Fruit fly (Drosophila melanogaster) whole organism, embryonic: Measurements from ENCODE around the gene CG31793.
A peak's percentile ranks its signal among the peaks of the same experiment; 100 is the strongest.

ENCODE experiments used
- BEAF-32 ChIP-seq: fragments of 200-800 bp; sonication (Bioruptor generic); optimal IDR thresholded peaks from 3 replicates; lab custom pipeline; 2017; ENCODE audit warnings: missing biosample characterization, missing genetic modification characterization, mild to moderate bottlenecking, moderate library complexity, missing genetic modification reagents
- CG12236 ChIP-seq: fragments of 200-800 bp; sonication (Bioruptor generic); optimal IDR thresholded peaks from 2 replicates; lab custom pipeline; 2016; ENCODE audit warnings: missing biosample characterization, missing genetic modification characterization
- CG12299 ChIP-seq: fragments of 200-800 bp; sonication (Bioruptor generic); optimal IDR thresholded peaks from 2 replicates; lab custom pipeline; 2018; ENCODE audit warnings: missing biosample characterization, mild to moderate bottlenecking, missing genetic modification characterization
- CG13775 ChIP-seq: fragments of 200-800 bp; sonication (Bioruptor generic); optimal IDR thresholded peaks from 3 replicates; lab custom pipeline; 2017; ENCODE audit warnings: missing biosample characterization, mild to moderate bottlenecking, missing genetic modification characterization
- CG15479 ChIP-seq: fragments of 200-800 bp; sonication (Bioruptor generic); optimal IDR thresholded peaks from 3 replicates; lab custom pipeline; 2019; ENCODE audit warnings: missing biosample characterization, mild to moderate bottlenecking, missing genetic modification characterization, moderate library complexity
- CG15514 ChIP-seq: fragments of 200-800 bp; sonication (Bioruptor generic); optimal IDR thresholded peaks from 3 replicates; lab custom pipeline; 2017; ENCODE audit warnings: missing biosample characterization, missing genetic modification characterization, mild to moderate bottlenecking, moderate library complexity, missing genetic modification reagents
- CG18262 ChIP-seq: fragments of 200-800 bp; optimal IDR thresholded peaks from 3 replicates; lab custom pipeline; 2019; ENCODE audit warnings: missing biosample characterization, mild to moderate bottlenecking, missing genetic modification characterization, moderate library complexity
- CG2120 ChIP-seq: fragments of 200-800 bp; sonication (Bioruptor generic); optimal IDR thresholded peaks from 3 replicates; lab custom pipeline; 2016; ENCODE audit warnings: missing biosample characterization, missing genetic modification characterization
- CG32767 ChIP-seq: fragments of 200-800 bp; sonication (Bioruptor generic); IDR thresholded peaks from 2 replicates; pipeline ENCODE4 v1.3.6; 2022; ENCODE audit warnings: missing biosample characterization, missing genetic modification characterization
- CG3407 ChIP-seq: fragments of 200-800 bp; sonication (Bioruptor generic); optimal IDR thresholded peaks from 2 replicates; lab custom pipeline; 2018; ENCODE audit warnings: missing biosample characterization, mild to moderate bottlenecking, missing genetic modification characterization
- CG42726 ChIP-seq: fragments of 200-800 bp; sonication (Bioruptor generic); IDR thresholded peaks from 2 replicates; pipeline ENCODE4 v1.3.6; 2022; ENCODE audit warnings: missing biosample characterization, missing genetic modification characterization; ENCODE audit not compliant: partially characterized antibody
- CG6813 ChIP-seq: fragments of 200-800 bp; sonication (Bioruptor generic); optimal IDR thresholded peaks from 2 replicates; lab custom pipeline; 2017; ENCODE audit warnings: missing biosample characterization, missing genetic modification characterization, mild to moderate bottlenecking, moderate library complexity, missing genetic modification reagents
- CG7357 ChIP-seq: fragments of 200-800 bp; sonication (Bioruptor generic); IDR thresholded peaks from 3 replicates; pipeline ENCODE4 v1.3.6; 2022; ENCODE audit warnings: missing biosample characterization, missing genetic modification characterization
- CG7928 ChIP-seq: fragments of 200-800 bp; sonication (Bioruptor generic); optimal IDR thresholded peaks from 2 replicates; lab custom pipeline; 2017; ENCODE audit warnings: missing biosample characterization, mild to moderate bottlenecking, missing genetic modification characterization
- CG8765 ChIP-seq: fragments of 200-800 bp; sonication (Bioruptor generic); IDR thresholded peaks from 2 replicates; pipeline ENCODE4 v1.3.6; 2022; ENCODE audit warnings: missing biosample characterization, missing genetic modification characterization
- CG9797 ChIP-seq: fragments of 200-800 bp; sonication (Bioruptor generic); optimal IDR thresholded peaks from 3 replicates; lab custom pipeline; 2018; ENCODE audit warnings: missing biosample characterization, mild to moderate bottlenecking, missing genetic modification characterization
- CG9876 ChIP-seq: fragments of 200-800 bp; sonication (Bioruptor generic); optimal IDR thresholded peaks from 2 replicates; lab custom pipeline; 2016; ENCODE audit warnings: missing biosample characterization, missing genetic modification characterization
- CrebB ChIP-seq: fragments of 200-800 bp; sonication (Bioruptor generic); optimal IDR thresholded peaks from 3 replicates; lab custom pipeline; 2018; ENCODE audit warnings: missing biosample characterization, mild to moderate bottlenecking, missing genetic modification characterization
- Doc3 ChIP-seq: fragments of 200-800 bp; sonication (Bioruptor generic); IDR thresholded peaks from 3 replicates; pipeline ENCODE4 v1.3.6; 2022; ENCODE audit warnings: missing biosample characterization, missing genetic modification characterization; ENCODE audit not compliant: partially characterized antibody
- Fer1 ChIP-seq: fragments of 200-800 bp; sonication (Bioruptor generic); optimal IDR thresholded peaks from 2 replicates; lab custom pipeline; 2017; ENCODE audit warnings: missing biosample characterization, mild to moderate bottlenecking, missing genetic modification characterization
- Fer3 ChIP-seq: fragments of 200-800 bp; sonication (Bioruptor generic); optimal IDR thresholded peaks from 2 replicates; lab custom pipeline; 2018; ENCODE audit warnings: missing biosample characterization, mild to moderate bottlenecking, missing genetic modification characterization, moderate library complexity
- GATAe ChIP-seq: fragments of 200-800 bp; sonication (Bioruptor generic); conservative IDR thresholded peaks from 2 replicates; pipeline ENCODE4 v1.3.6; 2022; ENCODE audit warnings: missing biosample characterization, missing genetic modification characterization
- Hr3 ChIP-seq: fragments of 200-800 bp; sonication (Bioruptor generic); optimal IDR thresholded peaks from 3 replicates; lab custom pipeline; 2016; ENCODE audit warnings: missing biosample characterization, missing genetic modification characterization
- Nf-YC ChIP-seq: fragments of 200-800 bp; optimal IDR thresholded peaks from 3 replicates; lab custom pipeline; 2019; ENCODE audit warnings: missing biosample characterization, mild to moderate bottlenecking, missing genetic modification characterization, moderate library complexity
- Sox100B ChIP-seq: fragments of 200-800 bp; sonication (Bioruptor generic); optimal IDR thresholded peaks from 3 replicates; lab custom pipeline; 2018; ENCODE audit warnings: missing biosample characterization, mild to moderate bottlenecking, missing genetic modification characterization
- Sry-β ChIP-seq: fragments of 200-800 bp; sonication (Bioruptor generic); optimal IDR thresholded peaks from 2 replicates; lab custom pipeline; 2018; ENCODE audit warnings: missing biosample characterization, mild to moderate bottlenecking, missing genetic modification characterization, moderate library complexity
- Tbp ChIP-seq: fragments of >200 bp; optimal IDR thresholded peaks from 2 replicates; lab custom pipeline; 2018; ENCODE audit warnings: missing biosample characterization, missing genetic modification characterization
- Xbp1 ChIP-seq: fragments of 200-800 bp; sonication (Bioruptor generic); optimal IDR thresholded peaks from 3 replicates; lab custom pipeline; 2016; ENCODE audit warnings: missing biosample characterization, mild to moderate bottlenecking, missing genetic modification characterization
- bsh ChIP-seq, 2 experiments: fragments of 200-800 bp; sonication (Bioruptor generic); optimal IDR thresholded peaks; 2 replicates each; lab custom pipeline; 2017 to 2018; ENCODE audit warnings: mild to moderate bottlenecking in 2 of 2, missing biosample characterization in 2 of 2, missing genetic modification characterization in 2 of 2, moderate library complexity in 1 of 2
- btn ChIP-seq: fragments of 200-800 bp; sonication (Bioruptor generic); optimal IDR thresholded peaks from 2 replicates; lab custom pipeline; 2016; ENCODE audit warnings: missing biosample characterization, missing genetic modification characterization
- crp ChIP-seq, 2 experiments: fragments of 200-800 bp; sonication (Bioruptor generic); optimal IDR thresholded peaks; 2 replicates in 1 of 2; 3 replicates in 1 of 2; lab custom pipeline; 2017; ENCODE audit warnings: missing biosample characterization in 2 of 2, missing genetic modification characterization in 2 of 2, mild to moderate bottlenecking in 1 of 2, moderate library complexity in 1 of 2
- dati ChIP-seq: fragments of 200-800 bp; sonication (Bioruptor generic); IDR thresholded peaks from 2 replicates; pipeline ENCODE4 v1.3.6; 2022; ENCODE audit warnings: missing biosample characterization, missing genetic modification characterization
- dmrt99B ChIP-seq: fragments of 200-800 bp; sonication (Bioruptor generic); optimal IDR thresholded peaks from 2 replicates; lab custom pipeline; 2018; ENCODE audit warnings: missing biosample characterization, mild to moderate bottlenecking, missing genetic modification characterization, moderate library complexity
- en ChIP-seq: fragments of 200-800 bp; sonication (Bioruptor generic); optimal IDR thresholded peaks from 2 replicates; lab custom pipeline; 2016; ENCODE audit warnings: missing biosample characterization, missing genetic modification characterization
- gcm ChIP-seq: fragments of 200-800 bp; sonication (Bioruptor generic); optimal IDR thresholded peaks from 2 replicates; lab custom pipeline; 2019; ENCODE audit warnings: missing biosample characterization, mild to moderate bottlenecking, missing genetic modification characterization, moderate library complexity
- gem ChIP-seq: fragments of 200-800 bp; sonication (Bioruptor generic); optimal IDR thresholded peaks from 2 replicates; lab custom pipeline; 2019; ENCODE audit warnings: missing biosample characterization, mild to moderate bottlenecking, missing genetic modification characterization, moderate library complexity
- gfzf ChIP-seq: fragments of 200-800 bp; sonication (Bioruptor generic); optimal IDR thresholded peaks from 2 replicates; lab custom pipeline; 2016; ENCODE audit warnings: missing biosample characterization, mild to moderate bottlenecking, missing genetic modification characterization, moderate library complexity
- grn ChIP-seq: fragments of 200-800 bp; sonication (Bioruptor generic); optimal IDR thresholded peaks from 3 replicates; lab custom pipeline; 2017; ENCODE audit warnings: missing biosample characterization, missing genetic modification characterization
- gsb ChIP-seq: fragments of 200-800 bp; sonication (Bioruptor generic); IDR thresholded peaks from 2 replicates; pipeline ENCODE4 v1.3.6; 2022; ENCODE audit warnings: missing biosample characterization, missing genetic modification characterization
- lmd ChIP-seq: fragments of 200-800 bp; sonication (Bioruptor generic); IDR thresholded peaks from 2 replicates; pipeline ENCODE4 v1.3.6; 2022; ENCODE audit warnings: missing biosample characterization, missing genetic modification characterization
- nau ChIP-seq: fragments of 200-800 bp; sonication (Bioruptor generic); optimal IDR thresholded peaks from 3 replicates; lab custom pipeline; 2017; ENCODE audit warnings: missing biosample characterization, mild to moderate bottlenecking, missing genetic modification characterization, missing genetic modification reagents
- nmo ChIP-seq: fragments of 200-800 bp; sonication (Bioruptor generic); optimal IDR thresholded peaks from 2 replicates; lab custom pipeline; 2018; ENCODE audit warnings: missing biosample characterization, mild to moderate bottlenecking, missing genetic modification characterization, moderate library complexity
- otp ChIP-seq: fragments of 200-800 bp; sonication (Bioruptor generic); IDR thresholded peaks from 3 replicates; pipeline ENCODE4, ENCODE4 v1.3.6; 2022; ENCODE audit warnings: missing biosample characterization, missing genetic modification characterization
- pb ChIP-seq: fragments of 200-800 bp; sonication (Bioruptor generic); optimal IDR thresholded peaks from 3 replicates; lab custom pipeline; 2016; ENCODE audit warnings: missing biosample characterization, missing genetic modification characterization
- pita ChIP-seq: fragments of 200-800 bp; sonication (Bioruptor generic); optimal IDR thresholded peaks from 2 replicates; lab custom pipeline; 2017; ENCODE audit warnings: missing biosample characterization, mild to moderate bottlenecking, missing genetic modification characterization
- pnt ChIP-seq: fragments of 200-800 bp; sonication (Bioruptor generic); optimal IDR thresholded peaks from 3 replicates; lab custom pipeline; 2016; ENCODE audit warnings: missing biosample characterization, missing genetic modification characterization
- rib ChIP-seq: fragments of 200-800 bp; sonication (Bioruptor generic); IDR thresholded peaks from 2 replicates; pipeline ENCODE4 v1.3.6; 2022; ENCODE audit warnings: missing biosample characterization, missing genetic modification characterization
- sim ChIP-seq: fragments of 200-800 bp; sonication (Bioruptor generic); IDR thresholded peaks from 2 replicates; pipeline ENCODE4 v1.3.6; 2022; ENCODE audit warnings: missing biosample characterization, missing genetic modification characterization
- slbo ChIP-seq: fragments of 200-800 bp; sonication (Bioruptor generic); IDR thresholded peaks from 2 replicates; pipeline ENCODE4 v1.3.6; 2022; ENCODE audit warnings: missing biosample characterization, missing genetic modification characterization
- stwl ChIP-seq: fragments of 200-800 bp; sonication (Bioruptor generic); optimal IDR thresholded peaks from 3 replicates; lab custom pipeline; 2018; ENCODE audit warnings: missing biosample characterization, mild to moderate bottlenecking, missing genetic modification characterization, moderate library complexity
- sug ChIP-seq: fragments of 200-800 bp; optimal IDR thresholded peaks from 2 replicates; lab custom pipeline; 2019; ENCODE audit warnings: missing biosample characterization, mild to moderate bottlenecking, missing genetic modification characterization, moderate library complexity
- zf30C ChIP-seq: fragments of 200-800 bp; sonication (Bioruptor generic); optimal IDR thresholded peaks from 3 replicates; lab custom pipeline; 2018; ENCODE audit warnings: missing biosample characterization, mild to moderate bottlenecking, missing genetic modification characterization

CG31793 gene

DNA sequence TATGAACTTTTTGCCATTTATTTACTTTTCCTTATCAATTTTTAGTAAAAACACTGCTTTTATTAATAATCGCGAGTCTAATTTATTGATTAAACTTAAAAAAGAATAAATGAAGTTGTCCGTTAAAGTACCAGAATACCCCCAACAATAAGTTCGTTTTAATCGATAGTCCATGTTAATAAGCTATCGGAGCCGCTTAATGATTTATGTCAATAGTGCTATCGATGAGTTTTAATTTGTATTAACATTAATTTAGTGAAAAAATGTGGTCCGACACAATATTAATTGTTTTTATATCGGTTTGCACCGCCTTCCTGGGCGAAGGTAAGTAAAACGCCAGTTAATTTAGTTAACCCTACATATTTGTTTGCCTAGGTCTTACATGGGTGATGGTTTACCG is 45.7 kb downstream of the CG31793 start, which contains the start of gene CG10470 (continued):
- TF ChIP-seq stwl (tag; lab: Kevin White, UChicago) (peak; percentile 62), gfzf (GFP tag; lab: Kevin White, UChicago) (no peak), gcm (GFP tag; lab: Kevin White, UChicago) (peak; percentile 9), CrebB (no peak), Xbp1 (no peak), nau (GFP tag; lab: Kevin White, UChicago) (no peak), GATAe (no peak), Nf-YC (tag; lab: Kevin White, UChicago) (peak; percentile 19), slbo (GFP tag; lab: Robert Waterston, UW) (no peak), dmrt99B (tag; lab: Kevin White, UChicago) (peak; percentile 23), Hr3 (GFP tag; lab: Kevin White, UChicago) (no peak), sug (tag; lab: Kevin White, UChicago) (peak; percentile 15), CG18262 (peak; percentile 49), Doc3 (peak; percentile 74), CG6813 (GFP tag; lab: Kevin White, UChicago) (no peak), nmo (GFP tag; lab: Kevin White, UChicago) (peak; percentile 23), CG3407 (no peak), pita (GFP tag; lab: Kevin White, UChicago) (no peak), otp (GFP tag; lab: Robert Waterston, UW) (no peak), bsh (GFP tag; optimal IDR thresholded peaks at IDR 0.05; lab: Kevin White, UChicago) (peak in 1 of 2 experiments; percentile 38), pnt (GFP tag; lab: Kevin White, UChicago) (no peak), Sry-β (no peak), Fer1 (GFP tag; lab: Kevin White, UChicago) (peak; percentile 13), CG9797 (no peak), rib (GFP tag; lab: Robert Waterston, UW) (no peak), lmd (GFP tag; lab: Robert Waterston, UW) (no peak), zf30C (GFP tag; lab: Kevin White, UChicago) (peak; percentile 20), CG15479 (GFP tag; lab: Kevin White, UChicago) (no peak), CG2120 (GFP tag; lab: Kevin White, UChicago) (no peak), BEAF-32 (GFP tag; lab: Kevin White, UChicago) (peak; percentile 78), Tbp (no peak), sim (GFP tag; lab: Robert Waterston, UW) (no peak), grn (no peak), btn (GFP tag; lab: Kevin White, UChicago) (no peak), CG42726 (GFP tag; lab: Robert Waterston, UW) (peak; percentile 36; the same call in 1 of the 2 replicates), gem (peak; percentile 65), Sox100B (GFP tag; lab: Kevin White, UChicago) (no peak), CG8765 (no peak)

dm6 chr2L:19051534-19052100 is 48.5 kb downstream of the CG31793 start, which contains the start of gene Rpn3:
TSS of gene Rpn3 (plus strand) at chr2L:19051790.
- TF ChIP-seq Fer3 (tag; lab: Kevin White, UChicago) (peak; percentile 79), CG12299 (tag; lab: Kevin White, UChicago) (peak; percentile 68), CG7928 (no peak), CG12236 (GFP tag; lab: Kevin White, UChicago) (peak; percentile 41), CG32767 (peak; percentile 77), pb (GFP tag; lab: Kevin White, UChicago) (peak; percentile 22), CG7357 (GFP tag; lab: Robert Waterston, UW) (peak; percentile 47; the same call in 1 of the 3 replicates), en (GFP tag; lab: Kevin White, UChicago) (peak; percentile 56), CG13775 (GFP tag; lab: Kevin White, UChicago) (peak; percentile 87), gsb (GFP tag; lab: Robert Waterston, UW) (peak; percentile 55; the same call in 1 of the 2 replicates), dati (GFP tag; lab: Robert Waterston, UW) (peak; percentile 65), crp (GFP tag; optimal IDR thresholded peaks at IDR 0.05; lab: Kevin White, UChicago) (peak in 1 of 2 experiments; percentile 26), CG15514 (GFP tag; lab: Kevin White, UChicago) (peak; percentile 67), CG9876 (GFP tag; lab: Kevin White, UChicago) (peak; percentile 64)
